Fruit fly (Drosophila melanogaster) Kc167 (cell line): ENCODE measurements around the gene r-l.

Experiments
- Sin3A ChIP-seq: fragments of >200 bp; optimal IDR thresholded peaks from 2 replicates; lab custom pipeline; 2018; ENCODE audit warnings: missing external identifiers
- h ChIP-seq: fragments of >200 bp; optimal IDR thresholded peaks from 3 replicates; lab custom pipeline; 2018; ENCODE audit warnings: missing external identifiers
- insv ChIP-seq: fragments of >200 bp; optimal IDR thresholded peaks from 3 replicates; lab custom pipeline; 2018; ENCODE audit warnings: missing external identifiers
- psq ChIP-seq: fragments of >200 bp; optimal IDR thresholded peaks from 2 replicates; lab custom pipeline; 2017; ENCODE audit warnings: missing external identifiers

- TF ChIP-seq psq (lab: Kevin White, UChicago) = no peak
- TF ChIP-seq Sin3A = no peak
- peak; percentile 51 for TF ChIP-seq insv (lab: Kevin White, UChicago)
- TF ChIP-seq h = no peak
These were observed 1.8 kb downstream of the r-l start for dm6 chr3R:21071312-21071711.
